Fruit fly (Drosophila melanogaster) whole organism, prepupa: Measurements from ENCODE around the gene daw.

Experiments used
- Blimp-1 ChIP-seq: fragments of 200-800 bp; sonication (Bioruptor generic); optimal IDR thresholded peaks from 3 replicates; lab custom pipeline; 2017; ENCODE audit warnings: missing biosample characterization, missing genetic modification characterization, mild to moderate bottlenecking, moderate library complexity, missing genetic modification reagents
- CG10631 ChIP-seq: fragments of 200-800 bp; sonication (Bioruptor generic); optimal IDR thresholded peaks from 2 replicates; lab custom pipeline; 2016; ENCODE audit warnings: missing biosample characterization, missing genetic modification characterization
- CG11294 ChIP-seq: fragments of 200-800 bp; sonication (Bioruptor generic); IDR thresholded peaks from 2 replicates; pipeline ENCODE4 v1.3.6; 2022; ENCODE audit warnings: missing biosample characterization, missing genetic modification characterization
- CG11902 ChIP-seq: fragments of 200-800 bp; sonication (Bioruptor generic); optimal IDR thresholded peaks from 3 replicates; lab custom pipeline; 2016; ENCODE audit warnings: missing biosample characterization, missing genetic modification characterization
- CG1621 ChIP-seq: fragments of 200-800 bp; sonication (Bioruptor generic); optimal IDR thresholded peaks from 3 replicates; lab custom pipeline; 2018; ENCODE audit warnings: missing biosample characterization, mild to moderate bottlenecking, missing genetic modification characterization
- CG16779 ChIP-seq: fragments of 200-800 bp; sonication (Bioruptor generic); optimal IDR thresholded peaks from 3 replicates; lab custom pipeline; 2017; ENCODE audit warnings: missing biosample characterization, mild to moderate bottlenecking, missing genetic modification characterization
- CG3032 ChIP-seq: fragments of 200-800 bp; optimal IDR thresholded peaks from 2 replicates; lab custom pipeline; 2019; ENCODE audit warnings: missing biosample characterization, mild to moderate bottlenecking, missing genetic modification characterization, moderate library complexity
- CG31627 ChIP-seq: fragments of 200-800 bp; sonication (Bioruptor generic); optimal IDR thresholded peaks from 3 replicates; lab custom pipeline; 2016; ENCODE audit warnings: missing biosample characterization, missing genetic modification characterization
- CG32006 ChIP-seq: fragments of 200-800 bp; sonication (Bioruptor generic); optimal IDR thresholded peaks from 3 replicates; lab custom pipeline; 2017; ENCODE audit warnings: missing biosample characterization, mild to moderate bottlenecking, missing genetic modification characterization
- CG3919 ChIP-seq: fragments of 200-800 bp; sonication (Bioruptor generic); optimal IDR thresholded peaks from 3 replicates; lab custom pipeline; 2016; ENCODE audit warnings: missing biosample characterization, missing genetic modification characterization
- CG4318 ChIP-seq: fragments of 200-800 bp; sonication (Bioruptor generic); optimal IDR thresholded peaks from 3 replicates; lab custom pipeline; 2017; ENCODE audit warnings: missing biosample characterization, mild to moderate bottlenecking, missing genetic modification characterization
- CG6792 ChIP-seq: fragments of 200-800 bp; sonication (Bioruptor generic); optimal IDR thresholded peaks from 3 replicates; lab custom pipeline; 2016; ENCODE audit warnings: missing biosample characterization, missing genetic modification characterization
- CG6808 ChIP-seq: fragments of 200-800 bp; sonication (Bioruptor generic); optimal IDR thresholded peaks from 3 replicates; lab custom pipeline; 2017; ENCODE audit warnings: missing biosample characterization, missing genetic modification characterization, mild to moderate bottlenecking, moderate library complexity, missing genetic modification reagents
- CG6854 ChIP-seq: fragments of 200-800 bp; sonication (Bioruptor generic); optimal IDR thresholded peaks from 2 replicates; lab custom pipeline; 2017; ENCODE audit warnings: missing biosample characterization, mild to moderate bottlenecking, missing genetic modification characterization
- CG7368 ChIP-seq: fragments of 200-800 bp; sonication (Bioruptor generic); optimal IDR thresholded peaks from 3 replicates; lab custom pipeline; 2016; ENCODE audit warnings: missing biosample characterization, missing genetic modification characterization
- CG8119 ChIP-seq: fragments of 200-800 bp; sonication (Bioruptor generic); IDR thresholded peaks from 3 replicates; pipeline ENCODE4 v1.3.6; 2022; ENCODE audit warnings: missing biosample characterization, missing genetic modification characterization
- CG8319 ChIP-seq: fragments of 200-800 bp; sonication (Bioruptor generic); optimal IDR thresholded peaks from 3 replicates; lab custom pipeline; 2016; ENCODE audit warnings: missing biosample characterization, missing genetic modification characterization
- CG9139 ChIP-seq: fragments of 200-800 bp; sonication (Bioruptor generic); optimal IDR thresholded peaks from 3 replicates; lab custom pipeline; 2017; ENCODE audit warnings: missing biosample characterization, mild to moderate bottlenecking, missing genetic modification characterization
- Eip75B ChIP-seq: fragments of 200-800 bp; sonication (Bioruptor generic); optimal IDR thresholded peaks from 3 replicates; lab custom pipeline; 2016; ENCODE audit warnings: missing biosample characterization, missing genetic modification characterization
- Eip78C ChIP-seq: fragments of 200-800 bp; sonication (Bioruptor generic); peaks from one replicate; lab custom pipeline; 2016; ENCODE audit warnings: missing biosample characterization, missing genetic modification characterization
- Eip93F ChIP-seq: fragments of 200-800 bp; sonication (Bioruptor generic); optimal IDR thresholded peaks from 2 replicates; lab custom pipeline; 2016; ENCODE audit warnings: missing biosample characterization, mild to moderate bottlenecking, missing genetic modification characterization
- Ets96B ChIP-seq: fragments of 200-800 bp; optimal IDR thresholded peaks from 2 replicates; lab custom pipeline; 2019; ENCODE audit warnings: missing biosample characterization, mild to moderate bottlenecking, missing genetic modification characterization, moderate library complexity
- Hr38 ChIP-seq: sonication (Bioruptor generic); optimal IDR thresholded peaks from 2 replicates; lab custom pipeline; 2016; ENCODE audit warnings: missing biosample characterization, missing genetic modification characterization
- Hr39 ChIP-seq: fragments of 200-800 bp; sonication (Bioruptor generic); optimal IDR thresholded peaks from 2 replicates; lab custom pipeline; 2016; ENCODE audit warnings: missing biosample characterization, missing genetic modification characterization
- Hr4 ChIP-seq: fragments of 200-800 bp; sonication (Bioruptor generic); optimal IDR thresholded peaks from 3 replicates; lab custom pipeline; 2016; ENCODE audit warnings: missing biosample characterization, missing genetic modification characterization
- Lpt ChIP-seq: fragments of 200-800 bp; sonication (Bioruptor generic); optimal IDR thresholded peaks from 3 replicates; lab custom pipeline; 2016; ENCODE audit warnings: missing biosample characterization, missing genetic modification characterization
- Met ChIP-seq: fragments of 200-800 bp; sonication (Bioruptor generic); optimal IDR thresholded peaks from 3 replicates; lab custom pipeline; 2016; ENCODE audit warnings: missing biosample characterization, missing genetic modification characterization
- OdsH ChIP-seq: fragments of 200-800 bp; sonication (Bioruptor generic); optimal IDR thresholded peaks from 3 replicates; lab custom pipeline; 2016; ENCODE audit warnings: missing biosample characterization, missing genetic modification characterization
- Smox ChIP-seq: fragments of 200-800 bp; sonication (Bioruptor generic); optimal IDR thresholded peaks from 3 replicates; lab custom pipeline; 2016; ENCODE audit warnings: missing biosample characterization, missing genetic modification characterization
- Sox14 ChIP-seq: fragments of 200-800 bp; sonication (Bioruptor generic); optimal IDR thresholded peaks from 3 replicates; lab custom pipeline; 2016; ENCODE audit warnings: missing biosample characterization, missing genetic modification characterization
- Sox15 ChIP-seq: fragments of 200-800 bp; sonication (Bioruptor generic); optimal IDR thresholded peaks from 3 replicates; lab custom pipeline; 2016; ENCODE audit warnings: missing biosample characterization, missing genetic modification characterization
- achi ChIP-seq: fragments of 200-800 bp; sonication (Bioruptor generic); optimal IDR thresholded peaks from 3 replicates; lab custom pipeline; 2016; ENCODE audit warnings: missing biosample characterization, missing genetic modification characterization
- acj6 ChIP-seq: fragments of 200-800 bp; sonication (Bioruptor generic); optimal IDR thresholded peaks from 3 replicates; lab custom pipeline; 2016; ENCODE audit warnings: missing biosample characterization, missing genetic modification characterization
- cyc ChIP-seq: fragments of 200-800 bp; sonication (Bioruptor generic); optimal IDR thresholded peaks from 3 replicates; lab custom pipeline; 2016; ENCODE audit warnings: missing biosample characterization, missing genetic modification characterization
- dac ChIP-seq: fragments of 200-800 bp; sonication (Bioruptor generic); optimal IDR thresholded peaks from 2 replicates; lab custom pipeline; 2017; ENCODE audit warnings: missing biosample characterization, mild to moderate bottlenecking, missing genetic modification characterization
- eg ChIP-seq: fragments of 200-800 bp; sonication (Bioruptor generic); IDR thresholded peaks from 3 replicates; pipeline ENCODE4 v1.3.6; 2022; ENCODE audit warnings: missing biosample characterization, missing genetic modification characterization
- esn ChIP-seq: fragments of 200-800 bp; sonication (Bioruptor generic); optimal IDR thresholded peaks from 2 replicates; lab custom pipeline; 2016; ENCODE audit warnings: missing biosample characterization, mild to moderate bottlenecking, missing genetic modification characterization, moderate library complexity
- fd85E ChIP-seq: fragments of 200-800 bp; sonication (Bioruptor generic); optimal IDR thresholded peaks from 3 replicates; lab custom pipeline; 2016; ENCODE audit warnings: missing biosample characterization, missing genetic modification characterization
- fkh ChIP-seq: fragments of 200-800 bp; sonication (Bioruptor generic); optimal IDR thresholded peaks from 3 replicates; lab custom pipeline; 2017; ENCODE audit warnings: missing biosample characterization, mild to moderate bottlenecking, missing genetic modification characterization, moderate library complexity
- net ChIP-seq: fragments of 200-800 bp; sonication (Bioruptor generic); optimal IDR thresholded peaks from 3 replicates; lab custom pipeline; 2016; ENCODE audit warnings: missing biosample characterization, missing genetic modification characterization
- pdm3 ChIP-seq: fragments of 200-800 bp; sonication (Bioruptor generic); optimal IDR thresholded peaks from 3 replicates; lab custom pipeline; 2016; ENCODE audit warnings: missing biosample characterization, missing genetic modification characterization
- spab ChIP-seq: fragments of 200-800 bp; sonication (Bioruptor generic); optimal IDR thresholded peaks from 2 replicates; lab custom pipeline; 2017; ENCODE audit warnings: missing biosample characterization, mild to moderate bottlenecking, missing genetic modification characterization, missing genetic modification reagents
- ss ChIP-seq, 2 experiments: fragments of 200-800 bp; sonication (Bioruptor generic); optimal IDR thresholded peaks; 2 replicates in 1 of 2; 3 replicates in 1 of 2; lab custom pipeline; 2017 to 2018; ENCODE audit warnings: mild to moderate bottlenecking in 2 of 2, missing biosample characterization in 2 of 2, missing genetic modification characterization in 2 of 2, moderate library complexity in 1 of 2
- svp ChIP-seq: fragments of 200-800 bp; sonication (Bioruptor generic); peaks from one replicate; lab custom pipeline; 2016; ENCODE audit warnings: missing biosample characterization, missing genetic modification characterization
- topi ChIP-seq: fragments of 200-800 bp; sonication (Bioruptor generic); optimal IDR thresholded peaks from 3 replicates; lab custom pipeline; 2016; ENCODE audit warnings: missing biosample characterization, missing genetic modification characterization
- vri ChIP-seq: fragments of 200-800 bp; sonication (Bioruptor generic); optimal IDR thresholded peaks from 3 replicates; lab custom pipeline; 2016; ENCODE audit warnings: missing biosample characterization, mild to moderate bottlenecking, missing genetic modification characterization

Gene daw

dm6 chr2L:2755323-2755695 lies 49.8 kb upstream of the daw start (continued):
- TF ChIP-seq Met (no peak), fd85E (GFP tag; lab: Kevin White, UChicago) (no peak), fkh (GFP tag; lab: Kevin White, UChicago) (no peak), CG3919 (no peak), topi (GFP tag; lab: Kevin White, UChicago) (no peak), Hr38 (GFP tag; lab: Kevin White, UChicago) (no peak), CG11902 (no peak), vri (peak; percentile 34), OdsH (GFP tag; lab: Kevin White, UChicago) (no peak), acj6 (GFP tag; lab: Kevin White, UChicago) (no peak), svp (no peak), net (GFP tag; lab: Kevin White, UChicago) (peak; percentile 31), CG10631 (GFP tag; lab: Kevin White, UChicago) (no peak), CG6808 (GFP tag; lab: Kevin White, UChicago) (peak; percentile 48)

dm6 chr2L:2757930-2758556 lies 47.0 kb upstream of the daw start:
- TF ChIP-seq eg (GFP tag; lab: Robert Waterston, UW): no peak
- TF ChIP-seq CG6854 (GFP tag; lab: Kevin White, UChicago): no peak
- TF ChIP-seq svp: peak; percentile 15

- TF ChIP-seq vri (peak; percentile 88), CG6808 (GFP tag; lab: Kevin White, UChicago) (peak; percentile 74), topi (GFP tag; lab: Kevin White, UChicago) (peak; percentile 94), CG3919 (peak; percentile 89), Met (peak; percentile 92), spab (GFP tag; lab: Kevin White, UChicago) (no peak), Hr39 (GFP tag; lab: Kevin White, UChicago) (peak; percentile 93), CG8319 (GFP tag; lab: Kevin White, UChicago) (peak; percentile 78), CG6854 (GFP tag; lab: Kevin White, UChicago) (peak; percentile 67), pdm3 (peak; percentile 92), Ets96B (tag; lab: Kevin White, UChicago) (peak; percentile 89), Sox14 (GFP tag; lab: Kevin White, UChicago) (peak; percentile 91), CG1621 (peak; percentile 83), Eip75B (GFP tag; lab: Kevin White, UChicago) (peak; percentile 89), ss (GFP tag; optimal IDR thresholded peaks at IDR 0.05; lab: Kevin White, UChicago) (peak; percentile 59 to 84), Hr4 (GFP tag; lab: Kevin White, UChicago) (peak; percentile 91), dac (GFP tag; lab: Kevin White, UChicago) (peak; percentile 75), CG3032 (peak; percentile 91), Eip78C (GFP tag; lab: Kevin White, UChicago) (peak; percentile 95), CG9139 (GFP tag; lab: Kevin White, UChicago) (no peak), CG10631 (GFP tag; lab: Kevin White, UChicago) (peak; percentile 94), Lpt (peak; percentile 76), CG32006 (peak; percentile 84), acj6 (GFP tag; lab: Kevin White, UChicago) (peak; percentile 93), CG16779 (peak; percentile 53), CG4318 (GFP tag; lab: Kevin White, UChicago) (peak; percentile 76), fkh (GFP tag; lab: Kevin White, UChicago) (peak; percentile 48), achi (GFP tag; lab: Kevin White, UChicago) (peak; percentile 87), esn (GFP tag; lab: Kevin White, UChicago) (peak; percentile 93), fd85E (GFP tag; lab: Kevin White, UChicago) (peak; percentile 47), CG11294 (GFP tag; lab: Robert Waterston, UW) (peak; percentile 79; the same call in 1 of the 2 replicates), CG31627 (GFP tag; lab: Kevin White, UChicago) (peak; percentile 91), Sox15 (peak; percentile 83), CG8119 (GFP tag; lab: Robert Waterston, UW) (peak; percentile 76; the same call in 2 of the 3 replicates), cyc (peak; percentile 93), Hr38 (GFP tag; lab: Kevin White, UChicago) (no peak), net (GFP tag; lab: Kevin White, UChicago) (peak; percentile 80), Blimp-1 (GFP tag; lab: Kevin White, UChicago) (peak; percentile 70), CG7368 (GFP tag; lab: Kevin White, UChicago) (peak; percentile 78), CG6792 (GFP tag; lab: Kevin White, UChicago) (peak; percentile 89), Smox (GFP tag; lab: Kevin White, UChicago) (peak; percentile 92), Eip93F (GFP tag; lab: Kevin White, UChicago) (peak; percentile 87)
Measured at dm6 chr2L:2759654-2760053, 45.4 kb upstream of the daw start, which contains the start of the genes HemK2, Snapin and Tnpo-SR. TSS of gene HemK2 (minus strand) at chr2L:2759677. TSS of gene Snapin (minus strand) at chr2L:2759677. TSS of gene Tnpo-SR (plus strand) at chr2L:2759924.
